Fruit fly (Drosophila melanogaster) whole organism, embryonic: ENCODE data around the gene Cpr62Ba.

Source experiments
- CG10147 ChIP-seq: fragments of 200-800 bp; sonication (Bioruptor generic); optimal IDR thresholded peaks from 2 replicates; lab custom pipeline; 2019; ENCODE audit warnings: missing biosample characterization, mild to moderate bottlenecking, missing genetic modification characterization, moderate library complexity
- CG1024 ChIP-seq: fragments of 200-800 bp; sonication (Bioruptor generic); IDR thresholded peaks from 2 replicates; pipeline ENCODE4 v1.3.6; 2022; ENCODE audit warnings: missing biosample characterization, missing genetic modification characterization
- CG10366 ChIP-seq: fragments of 200-800 bp; sonication (Bioruptor generic); IDR thresholded peaks from 2 replicates; pipeline ENCODE4 v1.3.6; 2022; ENCODE audit warnings: missing biosample characterization, missing genetic modification characterization
- CG11456 ChIP-seq: fragments of 200-800 bp; sonication (Bioruptor generic); IDR thresholded peaks from 3 replicates; pipeline ENCODE4 v1.3.6; 2022; ENCODE audit warnings: missing biosample characterization, missing genetic modification characterization
- CG12219 ChIP-seq: fragments of 200-800 bp; sonication (Bioruptor generic); optimal IDR thresholded peaks from 3 replicates; lab custom pipeline; 2018; ENCODE audit warnings: missing biosample characterization, mild to moderate bottlenecking, missing genetic modification characterization
- CG12659 ChIP-seq: fragments of 200-800 bp; sonication (Bioruptor generic); optimal IDR thresholded peaks from 3 replicates; lab custom pipeline; 2017; ENCODE audit warnings: mild to moderate bottlenecking, missing biosample characterization, missing genetic modification reagents, missing genetic modification characterization
- CG12744 ChIP-seq: fragments of 200-800 bp; sonication (Bioruptor generic); optimal IDR thresholded peaks from 2 replicates; lab custom pipeline; 2016; ENCODE audit warnings: missing biosample characterization, missing genetic modification characterization
- CG13296 ChIP-seq: fragments of 200-800 bp; sonication (Bioruptor generic); optimal IDR thresholded peaks from 3 replicates; lab custom pipeline; 2018; ENCODE audit warnings: missing biosample characterization, mild to moderate bottlenecking, missing genetic modification characterization
- CG14014 ChIP-seq: fragments of 200-800 bp; sonication (Bioruptor generic); IDR thresholded peaks from 2 replicates; pipeline ENCODE4 v1.3.6; 2022; ENCODE audit warnings: missing biosample characterization, missing genetic modification characterization
- CG14860 ChIP-seq: fragments of 200-800 bp; sonication (Bioruptor generic); IDR thresholded peaks from 3 replicates; pipeline ENCODE4 v1.3.6; 2022; ENCODE audit warnings: missing biosample characterization, missing genetic modification characterization; ENCODE audit not compliant: partially characterized antibody
- CG3065 ChIP-seq: fragments of 200-800 bp; sonication (Bioruptor generic); optimal IDR thresholded peaks from 2 replicates; lab custom pipeline; 2016; ENCODE audit warnings: missing biosample characterization, missing genetic modification characterization
- CG32532 ChIP-seq: fragments of 200-800 bp; sonication (Bioruptor generic); IDR thresholded peaks from 2 replicates; pipeline ENCODE4 v1.3.6; 2022; ENCODE audit warnings: missing biosample characterization, missing genetic modification characterization
- CG34376 ChIP-seq: fragments of 200-800 bp; sonication (Bioruptor generic); optimal IDR thresholded peaks from 2 replicates; lab custom pipeline; 2018; ENCODE audit warnings: missing biosample characterization, mild to moderate bottlenecking, missing genetic modification characterization
- CG3847 ChIP-seq: fragments of 200-800 bp; sonication (Bioruptor generic); IDR thresholded peaks from 2 replicates; pipeline ENCODE4 v1.3.6; 2022; ENCODE audit warnings: missing biosample characterization, missing genetic modification characterization
- CG3995 ChIP-seq: fragments of 200-800 bp; sonication (Bioruptor generic); optimal IDR thresholded peaks from 3 replicates; lab custom pipeline; 2016; ENCODE audit warnings: missing biosample characterization, missing genetic modification characterization
- CG4617 ChIP-seq: fragments of 200-800 bp; sonication (Bioruptor generic); optimal IDR thresholded peaks from 3 replicates; lab custom pipeline; 2016; ENCODE audit warnings: missing biosample characterization, missing genetic modification characterization, borderline replicate concordance
- CG6683 ChIP-seq: fragments of 200-800 bp; sonication (Bioruptor generic); optimal IDR thresholded peaks from 2 replicates; lab custom pipeline; 2017; ENCODE audit warnings: missing biosample characterization, mild to moderate bottlenecking, missing genetic modification characterization, missing genetic modification reagents
- CG6791 ChIP-seq: fragments of 200-800 bp; sonication (Bioruptor generic); IDR thresholded peaks from 3 replicates; pipeline ENCODE4 v1.3.6; 2022; ENCODE audit warnings: missing biosample characterization, missing genetic modification characterization; ENCODE audit not compliant: partially characterized antibody
- CG7928 ChIP-seq: fragments of 200-800 bp; sonication (Bioruptor generic); optimal IDR thresholded peaks from 2 replicates; lab custom pipeline; 2017; ENCODE audit warnings: missing biosample characterization, mild to moderate bottlenecking, missing genetic modification characterization
- Dref ChIP-seq: fragments of 200-800 bp; sonication (Bioruptor generic); IDR thresholded peaks from 2 replicates; pipeline ENCODE4 v1.3.6; 2022; ENCODE audit warnings: missing biosample characterization, missing genetic modification characterization
- Gug ChIP-seq: fragments of 200-800 bp; sonication (Bioruptor generic); IDR thresholded peaks from 4 replicates; pipeline ENCODE4 v1.3.6; 2022; ENCODE audit warnings: missing biosample characterization, missing genetic modification characterization
- HLH54F ChIP-seq: fragments of 200-800 bp; sonication (Bioruptor generic); optimal IDR thresholded peaks from 3 replicates; lab custom pipeline; 2016; ENCODE audit warnings: missing biosample characterization, missing genetic modification characterization
- Max ChIP-seq: fragments of 200-800 bp; sonication (Bioruptor generic); optimal IDR thresholded peaks from 2 replicates; lab custom pipeline; 2016; ENCODE audit warnings: missing biosample characterization, mild to moderate bottlenecking, missing genetic modification characterization
- NC2β ChIP-seq: fragments of 200-800 bp; sonication (Bioruptor generic); optimal IDR thresholded peaks from 2 replicates; lab custom pipeline; 2016; ENCODE audit warnings: missing biosample characterization, missing genetic modification characterization
- NfI ChIP-seq: fragments of 200-800 bp; sonication (Bioruptor generic); optimal IDR thresholded peaks from 3 replicates; lab custom pipeline; 2018; ENCODE audit warnings: missing biosample characterization, mild to moderate bottlenecking, missing genetic modification characterization, moderate library complexity
- Pdp1 ChIP-seq, 2 experiments: fragments of 200-800 bp; sonication (Bioruptor generic); optimal IDR thresholded peaks; 3 replicates each; lab custom pipeline; 2016; ENCODE audit warnings: missing biosample characterization in 2 of 2, missing genetic modification characterization in 2 of 2, mild to moderate bottlenecking in 1 of 2, moderate library complexity in 1 of 2
- Taf1 ChIP-seq: fragments of 200-800 bp; sonication (Bioruptor generic); IDR thresholded peaks from 2 replicates; pipeline ENCODE4 v1.3.6; 2022; ENCODE audit warnings: missing biosample characterization, missing genetic modification characterization
- Vsx1 ChIP-seq: fragments of 200-800 bp; sonication (Bioruptor generic); optimal IDR thresholded peaks from 2 replicates; lab custom pipeline; 2017; ENCODE audit warnings: missing biosample characterization, mild to moderate bottlenecking, missing genetic modification characterization, missing genetic modification reagents
- al ChIP-seq: fragments of 200-800 bp; sonication (Bioruptor generic); IDR thresholded peaks from 2 replicates; pipeline ENCODE4 v1.3.6; 2022; ENCODE audit warnings: missing biosample characterization, missing genetic modification characterization
- bbx ChIP-seq: fragments of 200-800 bp; sonication (Bioruptor generic); IDR thresholded peaks from 2 replicates; pipeline ENCODE4 v1.3.6; 2022; ENCODE audit warnings: missing biosample characterization, missing genetic modification characterization; ENCODE audit not compliant: partially characterized antibody
- corto ChIP-seq: fragments of 200-800 bp; sonication (Bioruptor generic); optimal IDR thresholded peaks from 2 replicates; lab custom pipeline; 2016; ENCODE audit warnings: missing biosample characterization, mild to moderate bottlenecking, missing genetic modification characterization, moderate library complexity
- croc ChIP-seq: fragments of 200-800 bp; sonication (Bioruptor generic); conservative IDR thresholded peaks from 3 replicates; pipeline ENCODE4 v1.3.6; 2022; ENCODE audit warnings: missing biosample characterization, missing genetic modification characterization
- en ChIP-seq: fragments of 200-800 bp; sonication (Bioruptor generic); optimal IDR thresholded peaks from 2 replicates; lab custom pipeline; 2016; ENCODE audit warnings: missing biosample characterization, missing genetic modification characterization
- gce ChIP-seq: fragments of 200-800 bp; sonication (Bioruptor generic); IDR thresholded peaks from 3 replicates; pipeline ENCODE4 v1.3.6; 2022; ENCODE audit warnings: missing biosample characterization, missing genetic modification characterization
- gfzf ChIP-seq: fragments of 200-800 bp; sonication (Bioruptor generic); optimal IDR thresholded peaks from 2 replicates; lab custom pipeline; 2016; ENCODE audit warnings: missing biosample characterization, mild to moderate bottlenecking, missing genetic modification characterization, moderate library complexity
- gsb-n ChIP-seq: fragments of 200-800 bp; sonication (Bioruptor generic); optimal IDR thresholded peaks from 3 replicates; lab custom pipeline; 2018; ENCODE audit warnings: missing biosample characterization, mild to moderate bottlenecking, missing genetic modification characterization
- ham ChIP-seq: fragments of 200-800 bp; sonication (Bioruptor generic); IDR thresholded peaks from 2 replicates; pipeline ENCODE4 v1.3.6; 2022; ENCODE audit warnings: missing biosample characterization, missing genetic modification characterization
- ind ChIP-seq: fragments of 200-800 bp; sonication (Bioruptor generic); optimal IDR thresholded peaks from 3 replicates; lab custom pipeline; 2016; ENCODE audit warnings: missing biosample characterization, missing genetic modification characterization
- jumu ChIP-seq: fragments of 200-800 bp; sonication (Bioruptor generic); optimal IDR thresholded peaks from 3 replicates; lab custom pipeline; 2016; ENCODE audit warnings: missing biosample characterization, missing genetic modification characterization
- knrl ChIP-seq: fragments of 200-800 bp; sonication (Bioruptor generic); IDR thresholded peaks from 3 replicates; pipeline ENCODE4 v1.3.6; 2022; ENCODE audit warnings: missing biosample characterization, missing genetic modification characterization; ENCODE audit not compliant: partially characterized antibody
- pfk ChIP-seq: fragments of 200-800 bp; sonication (Bioruptor generic); optimal IDR thresholded peaks from 2 replicates; lab custom pipeline; 2018; ENCODE audit warnings: missing biosample characterization, mild to moderate bottlenecking, missing genetic modification characterization, moderate library complexity
- pros ChIP-seq: fragments of 200-800 bp; sonication (Bioruptor generic); optimal IDR thresholded peaks from 3 replicates; lab custom pipeline; 2019; ENCODE audit warnings: missing biosample characterization, mild to moderate bottlenecking, missing genetic modification characterization, moderate library complexity
- pum ChIP-seq: fragments of 200-800 bp; sonication (Bioruptor generic); optimal IDR thresholded peaks from 2 replicates; lab custom pipeline; 2016; ENCODE audit warnings: missing biosample characterization, missing genetic modification characterization
- schlank ChIP-seq: fragments of 200-800 bp; sonication (Bioruptor generic); optimal IDR thresholded peaks from 2 replicates; lab custom pipeline; 2018; ENCODE audit warnings: missing biosample characterization, mild to moderate bottlenecking, missing genetic modification characterization
- sim ChIP-seq: fragments of 200-800 bp; sonication (Bioruptor generic); IDR thresholded peaks from 2 replicates; pipeline ENCODE4 v1.3.6; 2022; ENCODE audit warnings: missing biosample characterization, missing genetic modification characterization
- stwl ChIP-seq: fragments of 200-800 bp; sonication (Bioruptor generic); optimal IDR thresholded peaks from 3 replicates; lab custom pipeline; 2018; ENCODE audit warnings: missing biosample characterization, mild to moderate bottlenecking, missing genetic modification characterization, moderate library complexity
- z ChIP-seq: fragments of 200-800 bp; sonication (Bioruptor generic); IDR thresholded peaks from 3 replicates; pipeline ENCODE4 v1.3.6; 2022; ENCODE audit warnings: missing biosample characterization, missing genetic modification characterization
- zen ChIP-seq: fragments of 200-800 bp; sonication (Bioruptor generic); optimal IDR thresholded peaks from 3 replicates; lab custom pipeline; 2018; ENCODE audit warnings: missing biosample characterization, mild to moderate bottlenecking, missing genetic modification characterization, moderate library complexity
- zf30C ChIP-seq: fragments of 200-800 bp; sonication (Bioruptor generic); optimal IDR thresholded peaks from 3 replicates; lab custom pipeline; 2018; ENCODE audit warnings: missing biosample characterization, mild to moderate bottlenecking, missing genetic modification characterization

Cpr62Ba gene

dm6 chr3L:1865121-1865727 is 33.6 kb upstream of the Cpr62Ba start, which contains the start of the genes HBS1 and CG12025 (continued):
- TF ChIP-seq Max (GFP tag; lab: Kevin White, UChicago), result peak; percentile 39
- peak; percentile 55 for TF ChIP-seq jumu (GFP tag; lab: Kevin White, UChicago)
- no peak for TF ChIP-seq zf30C
- no peak for TF ChIP-seq CG13296 (GFP tag; lab: Kevin White, UChicago)
- peak; percentile 61 for TF ChIP-seq NfI (GFP tag; lab: Kevin White, UChicago)
- TF ChIP-seq CG7928 (GFP tag; lab: Kevin White, UChicago), result no peak
- peak; percentile 60 to 68 for TF ChIP-seq Pdp1 (GFP tag; optimal IDR thresholded peaks at IDR 0.05; lab: Kevin White, UChicago)
- no peak for TF ChIP-seq sim (GFP tag; lab: Robert Waterston, UW)
- 0 out of 2 replicates have a peak, but pooled peaks have one; percentile 23 for TF ChIP-seq Taf1
- TF ChIP-seq CG4617 (GFP tag; lab: Kevin White, UChicago), result peak; percentile 81
- TF ChIP-seq Dref (GFP tag; lab: Robert Waterston, UW), result no peak
- peak; percentile 68 for TF ChIP-seq CG14014 (GFP tag; lab: Robert Waterston, UW)
- TF ChIP-seq CG11456 (GFP tag; lab: Robert Waterston, UW), result peak; percentile 52; the same call in 1 of the 3 replicates
- no peak for TF ChIP-seq CG6683 (GFP tag; lab: Kevin White, UChicago)
- TF ChIP-seq Vsx1 (GFP tag; lab: Kevin White, UChicago), result no peak
- no peak for TF ChIP-seq pros
- no peak for TF ChIP-seq CG34376 (GFP tag; lab: Kevin White, UChicago)
- TF ChIP-seq knrl (GFP tag; lab: Robert Waterston, UW), result peak; percentile 27; the same call in 1 of the 3 replicates
- peak; percentile 63 for TF ChIP-seq CG3065 (GFP tag; lab: Kevin White, UChicago)
- peak; percentile 51 for TF ChIP-seq al (GFP tag; lab: Robert Waterston, UW)
- no peak for TF ChIP-seq corto (GFP tag; lab: Kevin White, UChicago)
- peak; percentile 18 for TF ChIP-seq CG3995 (GFP tag; lab: Kevin White, UChicago)
- no peak for TF ChIP-seq bbx (GFP tag; lab: Robert Waterston, UW)
- TF ChIP-seq ind, result peak; percentile 64
- TF ChIP-seq HLH54F (GFP tag; lab: Kevin White, UChicago), result peak; percentile 67
- TF ChIP-seq CG10366 (GFP tag; lab: Robert Waterston, UW), result peak; percentile 62
- TF ChIP-seq pum, result peak; percentile 75
- TF ChIP-seq schlank (tag; lab: Kevin White, UChicago), result no peak
- TF ChIP-seq pfk (GFP tag; lab: Kevin White, UChicago), result no peak
- TF ChIP-seq gce, result no peak
- no peak for TF ChIP-seq gsb-n (tag; lab: Kevin White, UChicago)
- no peak for TF ChIP-seq CG14860 (GFP tag; lab: Robert Waterston, UW)
- TF ChIP-seq CG12219 (GFP tag; lab: Kevin White, UChicago), result no peak
- peak; percentile 56; the same call in 1 of the 4 replicates for TF ChIP-seq Gug (GFP tag; lab: Robert Waterston, UW)
- no peak for TF ChIP-seq CG12744 (GFP tag; lab: Kevin White, UChicago)
- no peak for TF ChIP-seq ham (GFP tag; lab: Robert Waterston, UW)
- TF ChIP-seq CG12659, result peak; percentile 80
- peak; percentile 96 for TF ChIP-seq gfzf (GFP tag; lab: Kevin White, UChicago)
- TF ChIP-seq en (GFP tag; lab: Kevin White, UChicago), result no peak
- TF ChIP-seq CG1024 (GFP tag; lab: Robert Waterston, UW), result peak; percentile 10; the same call in 1 of the 2 replicates
- no peak for TF ChIP-seq CG10147 (GFP tag; lab: Kevin White, UChicago)
- peak; percentile 71 for TF ChIP-seq CG3847 (GFP tag; lab: Robert Waterston, UW)
- peak; percentile 31; the same call in 1 of the 2 replicates for TF ChIP-seq CG32532 (GFP tag; lab: Robert Waterston, UW)
- TF ChIP-seq stwl (tag; lab: Kevin White, UChicago), result peak; percentile 58
- no peak for TF ChIP-seq z (GFP tag; lab: Robert Waterston, UW)
- peak; percentile 39 for TF ChIP-seq zen (tag; lab: Kevin White, UChicago)
- no peak for TF ChIP-seq CG6791 (GFP tag; lab: Robert Waterston, UW)
- TF ChIP-seq NC2β (GFP tag; lab: Kevin White, UChicago), result peak; percentile 44
- TF ChIP-seq croc (GFP tag; lab: Robert Waterston, UW), result no peak; the same call in 2 of the 3 replicates
